Fruit fly (Drosophila melanogaster) whole organism, embryonic: ENCODE data around the gene mask.

Source experiments
- Adf1 ChIP-seq: fragments of 200-800 bp; sonication (Bioruptor generic); IDR thresholded peaks from 2 replicates; pipeline ENCODE4 v1.3.6; 2022; ENCODE audit warnings: missing biosample characterization, missing genetic modification characterization
- Atf-2 ChIP-seq: fragments of 200-800 bp; sonication (Bioruptor generic); optimal IDR thresholded peaks from 2 replicates; lab custom pipeline; 2016; ENCODE audit warnings: missing biosample characterization, missing genetic modification characterization
- Awh ChIP-seq: fragments of 200-800 bp; sonication (Bioruptor generic); IDR thresholded peaks from 2 replicates; pipeline ENCODE4, ENCODE4 v1.3.6; 2022; ENCODE audit warnings: missing biosample characterization, missing genetic modification characterization
- CG10366 ChIP-seq: fragments of 200-800 bp; sonication (Bioruptor generic); IDR thresholded peaks from 2 replicates; pipeline ENCODE4 v1.3.6; 2022; ENCODE audit warnings: missing biosample characterization, missing genetic modification characterization
- CG11247 ChIP-seq: fragments of 200-800 bp; sonication (Bioruptor generic); IDR thresholded peaks from 2 replicates; pipeline ENCODE4 v1.3.6; 2022; ENCODE audit warnings: missing biosample characterization, missing genetic modification characterization
- CG11398 ChIP-seq: fragments of 200-800 bp; sonication (Bioruptor generic); optimal IDR thresholded peaks from 2 replicates; lab custom pipeline; 2016; ENCODE audit warnings: missing biosample characterization, missing genetic modification characterization
- CG12155 ChIP-seq: fragments of 200-800 bp; sonication (Bioruptor generic); optimal IDR thresholded peaks from 3 replicates; lab custom pipeline; 2016; ENCODE audit warnings: missing biosample characterization, missing genetic modification characterization
- CG12744 ChIP-seq: fragments of 200-800 bp; sonication (Bioruptor generic); optimal IDR thresholded peaks from 2 replicates; lab custom pipeline; 2016; ENCODE audit warnings: missing biosample characterization, missing genetic modification characterization
- CG16813 ChIP-seq: fragments of 200-800 bp; sonication (Bioruptor generic); IDR thresholded peaks from 3 replicates; pipeline ENCODE4 v1.3.6; 2022; ENCODE audit warnings: missing biosample characterization, missing genetic modification characterization; ENCODE audit not compliant: partially characterized antibody
- CG17359 ChIP-seq: fragments of 200-800 bp; sonication (Bioruptor generic); optimal IDR thresholded peaks from 3 replicates; lab custom pipeline; 2018; ENCODE audit warnings: missing biosample characterization, mild to moderate bottlenecking, missing genetic modification characterization, moderate library complexity
- CG18011 ChIP-seq: fragments of 200-800 bp; sonication (Bioruptor generic); optimal IDR thresholded peaks from 2 replicates; lab custom pipeline; 2017; ENCODE audit warnings: missing biosample characterization, missing genetic modification characterization, mild to moderate bottlenecking, moderate library complexity, missing genotype
- CG1832 ChIP-seq: fragments of 200-800 bp; sonication (Bioruptor generic); optimal IDR thresholded peaks from 2 replicates; lab custom pipeline; 2017; ENCODE audit warnings: missing biosample characterization, mild to moderate bottlenecking, missing genetic modification characterization, inconsistent platforms
- CG18599 ChIP-seq: fragments of 200-800 bp; sonication (Bioruptor generic); optimal IDR thresholded peaks from 3 replicates; lab custom pipeline; 2017; ENCODE audit warnings: missing biosample characterization, missing genetic modification characterization, mild to moderate bottlenecking, moderate library complexity, missing genetic modification reagents
- CG2120 ChIP-seq: fragments of 200-800 bp; sonication (Bioruptor generic); optimal IDR thresholded peaks from 3 replicates; lab custom pipeline; 2016; ENCODE audit warnings: missing biosample characterization, missing genetic modification characterization
- CG2712 ChIP-seq: fragments of 200-800 bp; optimal IDR thresholded peaks from 3 replicates; lab custom pipeline; 2019; ENCODE audit warnings: missing biosample characterization, mild to moderate bottlenecking, missing genetic modification characterization, moderate library complexity
- CG2889 ChIP-seq: fragments of 200-800 bp; sonication (Bioruptor generic); IDR thresholded peaks from 3 replicates; pipeline ENCODE4 v1.3.6; 2022; ENCODE audit warnings: missing biosample characterization, missing genetic modification characterization
- CG34224 ChIP-seq: fragments of 200-800 bp; sonication (Bioruptor generic); IDR thresholded peaks from 3 replicates; pipeline ENCODE4 v1.3.6; 2022; ENCODE audit warnings: missing biosample characterization, missing genetic modification characterization; ENCODE audit not compliant: partially characterized antibody
- CG3847 ChIP-seq: fragments of 200-800 bp; sonication (Bioruptor generic); IDR thresholded peaks from 2 replicates; pipeline ENCODE4 v1.3.6; 2022; ENCODE audit warnings: missing biosample characterization, missing genetic modification characterization
- CG4820 ChIP-seq: fragments of 200-800 bp; sonication (Bioruptor generic); optimal IDR thresholded peaks from 3 replicates; lab custom pipeline; 2016; ENCODE audit warnings: missing biosample characterization, missing genetic modification characterization
- CG6254 ChIP-seq: fragments of 200-800 bp; sonication (Bioruptor generic); optimal IDR thresholded peaks from 3 replicates; lab custom pipeline; 2017; ENCODE audit warnings: mild to moderate bottlenecking, missing biosample characterization, missing genetic modification reagents, missing genetic modification characterization
- CG6272 ChIP-seq: fragments of 200-800 bp; sonication (Bioruptor generic); IDR thresholded peaks from 2 replicates; pipeline ENCODE4 v1.3.6; 2022; ENCODE audit warnings: missing biosample characterization, missing genetic modification characterization
- CG6765 ChIP-seq: fragments of 200-800 bp; sonication (Bioruptor generic); optimal IDR thresholded peaks from 3 replicates; lab custom pipeline; 2017; ENCODE audit warnings: missing biosample characterization, mild to moderate bottlenecking, missing genetic modification characterization
- CG8478 ChIP-seq: fragments of >200 bp; optimal IDR thresholded peaks from 2 replicates; lab custom pipeline; 2018
- Deaf1 ChIP-seq: fragments of 200-800 bp; optimal IDR thresholded peaks from 3 replicates; lab custom pipeline; 2019; ENCODE audit warnings: missing biosample characterization, mild to moderate bottlenecking, missing genetic modification characterization, moderate library complexity
- Eip74EF ChIP-seq, 2 experiments: fragments of 200-800 bp in 1 of 2; fragments of >200 bp in 1 of 2; sonication (Bioruptor generic) in 1 of 2; optimal IDR thresholded peaks; 2 replicates each; lab custom pipeline; 2017 to 2019; ENCODE audit warnings: missing biosample characterization in 2 of 2, missing genetic modification characterization in 2 of 2, mild to moderate bottlenecking in 1 of 2, moderate library complexity in 1 of 2
- Elba2 ChIP-seq: fragments of 200-800 bp; sonication (Bioruptor generic); optimal IDR thresholded peaks from 3 replicates; lab custom pipeline; 2016; ENCODE audit warnings: missing biosample characterization, missing genetic modification characterization
- H15 ChIP-seq: fragments of 200-800 bp; sonication (Bioruptor generic); IDR thresholded peaks from 3 replicates; pipeline ENCODE4 v1.3.6; 2022; ENCODE audit warnings: missing biosample characterization, missing genetic modification characterization
- H2.0 ChIP-seq: fragments of 200-800 bp; sonication (Bioruptor generic); IDR thresholded peaks from 2 replicates; pipeline ENCODE4 v1.3.6; 2022; ENCODE audit warnings: missing biosample characterization, missing genetic modification characterization
- Hr3 ChIP-seq: fragments of 200-800 bp; sonication (Bioruptor generic); optimal IDR thresholded peaks from 3 replicates; lab custom pipeline; 2016; ENCODE audit warnings: missing biosample characterization, missing genetic modification characterization
- Hr78 ChIP-seq, 2 experiments: fragments of 200-800 bp in 1 of 2; fragments of >200 bp in 1 of 2; sonication (Bioruptor generic) in 1 of 2; optimal IDR thresholded peaks; 2 replicates each; lab custom pipeline; 2017 to 2019; ENCODE audit warnings: missing biosample characterization in 2 of 2, missing genetic modification characterization in 2 of 2, mild to moderate bottlenecking in 1 of 2, moderate library complexity in 1 of 2
- MBD-R2 ChIP-seq: fragments of 200-800 bp; sonication (Bioruptor generic); IDR thresholded peaks from 2 replicates; pipeline ENCODE4 v1.3.6; 2022; ENCODE audit warnings: missing biosample characterization, missing genetic modification characterization
- Six4 ChIP-seq: fragments of 200-800 bp; sonication (Bioruptor generic); optimal IDR thresholded peaks from 2 replicates; lab custom pipeline; 2016; ENCODE audit warnings: missing biosample characterization, missing genetic modification characterization
- ase ChIP-seq: fragments of 200-800 bp; sonication (Bioruptor generic); IDR thresholded peaks from 3 replicates; pipeline ENCODE4 v1.3.6; 2022; ENCODE audit warnings: missing biosample characterization, missing genetic modification characterization
- cad ChIP-seq: fragments of >200 bp; optimal IDR thresholded peaks from 2 replicates; lab custom pipeline; 2017; ENCODE audit warnings: missing biosample characterization, missing genetic modification characterization
- crol ChIP-seq: fragments of 200-800 bp; sonication (Bioruptor generic); IDR thresholded peaks from 2 replicates; pipeline ENCODE4 v1.3.6; 2022; ENCODE audit warnings: missing biosample characterization, missing genetic modification characterization
- dmrt99B ChIP-seq: fragments of 200-800 bp; sonication (Bioruptor generic); optimal IDR thresholded peaks from 2 replicates; lab custom pipeline; 2018; ENCODE audit warnings: missing biosample characterization, mild to moderate bottlenecking, missing genetic modification characterization, moderate library complexity
- eve ChIP-seq, 2 experiments: fragments of >200 bp; optimal IDR thresholded peaks; 2 replicates each; lab custom pipeline; 2017; ENCODE audit warnings: missing biosample characterization in 2 of 2, missing genetic modification characterization in 2 of 2
- fd102C ChIP-seq: fragments of 200-800 bp; sonication (Bioruptor generic); optimal IDR thresholded peaks from 2 replicates; lab custom pipeline; 2018; ENCODE audit warnings: missing biosample characterization, mild to moderate bottlenecking, missing genetic modification characterization, moderate library complexity
- h ChIP-seq: fragments of >200 bp; optimal IDR thresholded peaks from 2 replicates; lab custom pipeline; 2017
- nau ChIP-seq: fragments of 200-800 bp; sonication (Bioruptor generic); optimal IDR thresholded peaks from 3 replicates; lab custom pipeline; 2017; ENCODE audit warnings: missing biosample characterization, mild to moderate bottlenecking, missing genetic modification characterization, missing genetic modification reagents
- p53 ChIP-seq: fragments of 200-800 bp; sonication (Bioruptor generic); optimal IDR thresholded peaks from 2 replicates; lab custom pipeline; 2016; ENCODE audit warnings: missing biosample characterization, missing genetic modification characterization
- pnt ChIP-seq: fragments of 200-800 bp; sonication (Bioruptor generic); optimal IDR thresholded peaks from 3 replicates; lab custom pipeline; 2016; ENCODE audit warnings: missing biosample characterization, missing genetic modification characterization
- pum ChIP-seq: fragments of 200-800 bp; sonication (Bioruptor generic); optimal IDR thresholded peaks from 2 replicates; lab custom pipeline; 2016; ENCODE audit warnings: missing biosample characterization, missing genetic modification characterization
- so ChIP-seq: fragments of 200-800 bp; sonication (Bioruptor generic); IDR thresholded peaks from 3 replicates; pipeline ENCODE4 v1.3.6; 2022; ENCODE audit warnings: missing biosample characterization, missing genetic modification characterization
- yki ChIP-seq: fragments of >200 bp; optimal IDR thresholded peaks from 3 replicates; lab custom pipeline; 2018
- zen ChIP-seq: fragments of 200-800 bp; sonication (Bioruptor generic); optimal IDR thresholded peaks from 3 replicates; lab custom pipeline; 2018; ENCODE audit warnings: missing biosample characterization, mild to moderate bottlenecking, missing genetic modification characterization, moderate library complexity
- zf30C ChIP-seq: fragments of 200-800 bp; sonication (Bioruptor generic); optimal IDR thresholded peaks from 3 replicates; lab custom pipeline; 2018; ENCODE audit warnings: missing biosample characterization, mild to moderate bottlenecking, missing genetic modification characterization

Gene mask

DNA sequence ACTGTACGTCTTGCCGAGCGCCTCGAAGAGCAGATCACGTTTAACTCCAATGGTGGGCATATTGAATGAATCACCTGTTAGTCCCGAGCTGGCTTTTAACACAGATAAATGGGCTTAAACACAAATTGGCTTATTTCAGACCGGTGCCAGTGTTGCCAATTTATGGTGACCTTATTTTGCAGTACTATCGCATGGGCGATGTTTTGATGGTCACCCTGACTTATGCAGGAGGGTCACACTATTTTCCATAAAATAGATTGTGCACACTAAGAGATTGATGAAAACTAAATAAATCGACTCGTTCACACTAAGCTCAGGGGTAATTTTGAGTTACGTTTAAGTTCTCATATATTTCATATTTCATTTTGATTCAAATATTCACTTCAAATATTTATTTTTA, 22.1 kb downstream of the mask start, which contains the start of gene beta-PheRS (continued):
- TF ChIP-seq ase (GFP tag; lab: Robert Waterston, UW) (no peak), fd102C (GFP tag; lab: Kevin White, UChicago) (no peak), CG2120 (peak; percentile 75), p53 (GFP tag; lab: Kevin White, UChicago) (peak; percentile 43), h (lab: Kevin White, UChicago) (no peak), CG12155 (peak; percentile 52), CG16813 (GFP tag; lab: Robert Waterston, UW) (peak; percentile 93), yki (lab: Kevin White, UChicago) (no peak), CG6765 (no peak)

DNA sequence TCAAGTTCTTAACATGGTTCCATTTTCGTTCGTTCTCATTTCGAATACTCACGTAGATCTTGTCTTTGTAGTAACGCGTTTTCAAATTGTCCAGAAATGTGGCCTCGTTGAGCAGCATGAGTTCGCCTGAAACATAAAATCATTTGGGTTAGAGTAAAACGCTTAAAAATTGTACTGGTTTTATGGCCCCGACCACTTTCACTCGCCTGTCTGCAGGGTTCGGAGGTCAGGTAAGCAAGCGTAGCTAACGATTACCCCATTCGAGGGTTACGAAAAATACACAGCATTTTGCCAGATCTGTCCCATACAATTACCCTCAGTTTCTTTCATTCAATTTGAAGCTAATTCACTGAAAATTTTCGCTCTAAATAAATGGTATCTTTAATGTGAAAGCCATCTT, 28.0 kb downstream of the mask start:
- peak; percentile 93 for TF ChIP-seq cad (GFP tag; lab: Kevin White, UChicago)
- TF ChIP-seq crol (GFP tag; lab: Robert Waterston, UW) = no peak
- peak; percentile 31 for TF ChIP-seq Elba2 (GFP tag; lab: Kevin White, UChicago)
- TF ChIP-seq zen (tag; lab: Kevin White, UChicago) = peak; percentile 60
- TF ChIP-seq Hr78 (GFP tag; optimal IDR thresholded peaks at IDR 0.05; lab: Kevin White, UChicago) = peak in 1 of 2 experiments; percentile 49

DNA sequence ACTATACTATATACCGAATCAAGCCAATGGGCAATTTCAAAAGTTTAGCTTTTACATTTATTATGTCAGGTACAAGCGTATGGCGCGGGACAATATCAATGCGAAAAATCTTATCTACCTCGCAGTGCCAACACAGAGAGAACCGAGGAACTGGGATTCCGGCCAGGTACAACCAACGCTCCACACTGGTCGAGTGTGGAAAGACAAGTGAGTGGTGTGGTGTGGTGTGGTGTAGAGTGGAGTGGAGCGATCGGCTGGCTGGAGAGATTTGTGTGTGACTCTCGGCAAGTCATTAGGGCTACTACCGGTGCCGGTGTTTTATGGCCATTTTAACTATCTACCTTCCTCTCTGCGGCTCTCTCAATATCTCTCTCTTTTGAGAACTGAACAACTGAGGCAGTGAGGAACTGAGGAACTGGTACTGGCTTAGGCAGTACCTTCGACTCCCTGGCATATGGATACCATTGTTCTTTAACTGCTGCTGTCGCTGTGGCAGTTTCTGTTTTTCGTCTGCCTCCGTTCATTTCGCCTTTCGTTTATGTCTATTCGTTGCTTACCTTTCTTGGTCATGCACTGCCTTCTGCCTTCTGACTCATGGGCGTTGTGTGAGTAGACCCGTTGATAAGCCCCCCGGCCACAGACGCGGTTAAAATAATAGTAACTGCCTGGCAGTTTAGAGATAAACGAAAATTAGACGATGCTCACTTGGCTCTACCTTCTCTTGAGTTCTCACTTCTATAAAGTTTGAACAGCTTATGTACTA, 29.1 kb downstream of the mask start:
- TF ChIP-seq CG18011 (GFP tag; lab: Kevin White, UChicago) (peak; percentile 66), eve (GFP tag; optimal IDR thresholded peaks at IDR 0.05; lab: Kevin White, UChicago) (peak in 1 of 2 experiments; percentile 73), Hr3 (peak; percentile 84), Adf1 (GFP tag; lab: Robert Waterston, UW) (peak; percentile 49), dmrt99B (tag; lab: Kevin White, UChicago) (peak; percentile 91), Awh (GFP tag; lab: Robert Waterston, UW) (peak; percentile 81), Deaf1 (tag; lab: Kevin White, UChicago) (peak; percentile 39), CG17359 (peak; percentile 90), CG12744 (GFP tag; lab: Kevin White, UChicago) (peak; percentile 72), CG6254 (GFP tag; lab: Kevin White, UChicago) (peak; percentile 88), CG2889 (GFP tag; lab: Robert Waterston, UW) (peak; percentile 84), CG1832 (GFP tag; lab: Kevin White, UChicago) (no peak), CG4820 (GFP tag; lab: Kevin White, UChicago) (peak; percentile 85), CG11398 (peak; percentile 75), Atf-2 (peak; percentile 88), CG10366 (GFP tag; lab: Robert Waterston, UW) (peak; percentile 86), nau (no peak), h (lab: Kevin White, UChicago) (no peak), pum (GFP tag; lab: Kevin White, UChicago) (peak; percentile 82), pnt (GFP tag; lab: Kevin White, UChicago) (peak; percentile 87), Eip74EF (GFP tag; optimal IDR thresholded peaks at IDR 0.05; lab: Kevin White, UChicago) (peak in 1 of 2 experiments; percentile 69), zf30C (GFP tag; lab: Kevin White, UChicago) (no peak), CG18599 (GFP tag; lab: Kevin White, UChicago) (peak; percentile 95), Six4 (GFP tag; lab: Kevin White, UChicago) (peak; percentile 88), CG34224 (GFP tag; lab: Robert Waterston, UW) (no peak; the same call in 1 of the 3 replicates), CG6272 (GFP tag; lab: Robert Waterston, UW) (peak; percentile 54), CG11247 (GFP tag; lab: Robert Waterston, UW) (peak; percentile 87), H2.0 (GFP tag; lab: Robert Waterston, UW) (peak; percentile 84), CG2712 (tag; lab: Kevin White, UChicago) (peak; percentile 93), so (GFP tag; lab: Robert Waterston, UW) (peak; percentile 85; the same call in 2 of the 3 replicates), MBD-R2 (GFP tag; lab: Robert Waterston, UW) (peak; percentile 80), H15 (GFP tag; lab: Robert Waterston, UW) (peak; percentile 85), CG8478 (no peak), CG3847 (GFP tag; lab: Robert Waterston, UW) (peak; percentile 82)
